Worm (Caenorhabditis elegans) whole organism, mixed stage, embryonic: ENCODE measurements around the gene Y71H2AM.12.

ENCODE experiments used
- sptf-1 ChIP-seq: sonication (generic microtip); optimal IDR thresholded peaks from 2 replicates; lab custom pipeline; 2017; ENCODE audit warnings: mild to moderate bottlenecking, missing genetic modification characterization, moderate library complexity, missing compliant biosample characterization
- unc-62 ChIP-seq: fragments of 150-350 bp; optimal IDR thresholded peaks from 2 replicates; lab custom pipeline; 2014; ENCODE audit warnings: missing biosample characterization, missing genetic modification reagents, missing genetic modification characterization

DNA sequence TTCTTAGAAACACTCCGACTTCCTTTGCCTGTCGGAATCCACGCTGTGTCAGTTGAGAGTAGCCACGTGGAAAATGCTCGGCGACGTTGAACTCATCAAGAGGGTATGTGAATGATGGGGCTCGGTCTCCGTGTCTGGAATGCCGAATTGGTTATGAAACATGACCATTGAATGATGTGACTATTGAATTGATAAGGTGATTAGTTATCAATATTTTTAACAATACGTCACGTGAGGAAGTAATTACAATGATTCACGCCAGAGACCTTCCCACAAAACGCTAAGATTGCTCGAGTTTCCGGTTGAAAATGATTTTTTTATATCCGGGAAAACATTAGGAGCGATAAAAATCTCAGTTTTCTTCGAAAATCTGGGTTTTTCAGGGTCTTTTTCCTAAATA, 25.4 kb upstream of the Y71H2AM.12 start:
- TF ChIP-seq sptf-1 (tag; lab: Kevin White, UChicago) (no peak), unc-62 (GFP tag; lab: Kevin White, UChicago) (no peak)
